Fruit fly (Drosophila melanogaster): Measurements from ENCODE around the gene D19B.

D19B gene

DNA sequence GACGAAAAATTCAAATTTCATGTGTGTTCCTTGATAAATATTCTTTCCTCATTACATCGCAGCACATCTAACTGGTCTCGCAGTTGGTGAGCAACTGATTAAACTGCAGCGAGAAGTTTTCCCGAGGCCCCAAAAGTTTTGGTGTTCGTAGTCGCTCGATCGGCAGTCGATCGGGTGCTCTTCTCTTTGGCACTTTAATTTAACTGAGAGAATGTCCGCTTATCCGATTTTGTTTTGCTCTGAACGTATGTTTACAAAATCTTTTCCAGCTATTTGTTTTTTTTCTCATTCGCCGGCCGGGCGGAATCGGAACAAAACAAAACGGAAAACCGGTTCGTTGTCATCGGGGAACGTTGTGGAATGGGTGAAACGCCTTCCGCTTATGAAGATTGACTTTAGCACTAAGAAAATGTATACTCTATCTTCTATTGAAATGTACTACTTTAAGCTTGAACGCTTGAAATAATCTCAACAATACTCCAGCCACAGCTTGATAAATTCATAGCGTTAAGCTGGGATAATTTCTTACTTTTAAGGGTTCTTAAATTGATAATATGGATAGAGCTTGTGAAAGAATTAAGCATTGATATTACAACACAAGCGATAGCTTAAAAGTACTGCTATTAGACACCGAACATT, 33.9 kb upstream of the D19B start (continued):
- TF ChIP-seq Sox100B (GFP tag; optimal IDR thresholded peaks at IDR 0.05) (peak; percentile 13), ap (GFP tag; IDR thresholded peaks at IDR 0.05) (no peak), CG17186 (GFP tag; optimal IDR thresholded peaks at IDR 0.05) (no peak), CG7963 (GFP tag; IDR thresholded peaks at IDR 0.05; ENCODE audit: partially characterized antibody) (no peak), run (tag; optimal IDR thresholded peaks at IDR 0.05) (no peak), cad (GFP tag; optimal IDR thresholded peaks at IDR 0.05) (no peak), ash1 (GFP tag; optimal IDR thresholded peaks at IDR 0.05) (no peak), grn (GFP tag; optimal IDR thresholded peaks at IDR 0.05) (no peak), CG8765 (GFP tag; IDR thresholded peaks at IDR 0.05) (no peak), CG10366 (GFP tag; IDR thresholded peaks at IDR 0.05) (no peak), Chrac-16 (GFP tag; optimal IDR thresholded peaks at IDR 0.05) (no peak), E2f2 (GFP tag; IDR thresholded peaks at IDR 0.05) (0 out of 2 replicates have a peak, but pooled peaks have one; percentile 41), Bteb2 (GFP tag; optimal IDR thresholded peaks at IDR 0.05) (no peak), vvl (GFP tag; IDR thresholded peaks at IDR 0.05) (no peak; the same call in 1 of the 2 replicates), CG18011 (GFP tag; optimal IDR thresholded peaks at IDR 0.05) (no peak)

DNA sequence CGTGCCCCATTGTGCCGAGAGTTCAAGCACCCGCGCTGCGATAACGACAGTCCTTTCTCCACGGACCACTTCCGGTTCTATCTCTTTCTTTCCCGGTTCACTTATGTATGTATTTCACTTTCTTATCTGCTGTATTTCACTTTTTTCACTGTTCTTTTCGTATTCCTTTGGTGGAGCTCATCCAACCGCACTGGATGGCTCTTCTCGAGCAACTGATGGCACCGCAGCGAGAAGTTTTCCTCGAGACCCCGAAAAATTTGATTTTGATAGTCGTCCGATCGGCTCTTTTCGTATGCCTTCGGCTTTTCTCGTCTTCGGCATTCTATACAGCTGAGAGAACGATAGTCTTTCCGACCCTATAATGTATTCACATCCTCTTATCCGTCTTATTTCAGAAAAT, 33.1 kb upstream of the D19B start, which contains the start of gene LanA:
LanA (minus strand) TSS at position 217 of the 400 bp plus-strand sequence.
- TF ChIP-seq gcm2 (GFP tag; optimal IDR thresholded peaks at IDR 0.05) (no peak), ci (GFP tag; IDR thresholded peaks at IDR 0.05) (peak; percentile 49; the same call in 2 of the 3 replicates), pan (optimal IDR thresholded peaks at IDR 0.05) (no peak), pan (GFP tag; optimal IDR thresholded peaks at IDR 0.05 in 1 of 2, IDR thresholded peaks at IDR 0.05 in 1 of 2) (peak in 1 of 2 experiments; percentile 11), fd64A (GFP tag; optimal IDR thresholded peaks at IDR 0.05) (peak; percentile 21), dysf (GFP tag; IDR thresholded peaks at IDR 0.05) (no peak), CG3163 (GFP tag; optimal IDR thresholded peaks at IDR 0.05) (peak; percentile 27), CG15011 (GFP tag; optimal IDR thresholded peaks at IDR 0.05) (no peak), CG9727 (GFP tag; optimal IDR thresholded peaks at IDR 0.05) (no peak), CHES-1-like (GFP tag; optimal IDR thresholded peaks at IDR 0.05) (peak; percentile 27), CG6175 (GFP tag; IDR thresholded peaks at IDR 0.05) (0 out of 3 replicates have a peak, but pooled peaks have one; percentile 8), CG5245 (GFP tag; optimal IDR thresholded peaks at IDR 0.05) (no peak), Dp (GFP tag; optimal IDR thresholded peaks at IDR 0.05) (no peak), wek (GFP tag; optimal IDR thresholded peaks at IDR 0.05) (no peak), CG14441 (GFP tag; IDR thresholded peaks at IDR 0.05) (no peak), Deaf1 (tag; optimal IDR thresholded peaks at IDR 0.05) (peak; percentile 98), slp2 (GFP tag; optimal IDR thresholded peaks at IDR 0.05) (no peak), gem (tag; optimal IDR thresholded peaks at IDR 0.05) (no peak), Xrp1 (GFP tag; IDR thresholded peaks at IDR 0.05) (0 out of 2 replicates have a peak, but pooled peaks have one; percentile 26), CG16813 (GFP tag; IDR thresholded peaks at IDR 0.05; ENCODE audit: partially characterized antibody) (0 out of 3 replicates have a peak, but pooled peaks have one; percentile 11), gce (GFP tag; IDR thresholded peaks at IDR 0.05) (0 out of 3 replicates have a peak, but pooled peaks have one; percentile 46), D19A (tag; optimal IDR thresholded peaks at IDR 0.05) (no peak), Hand (GFP tag; optimal IDR thresholded peaks at IDR 0.05) (no peak), mam (GFP tag; optimal IDR thresholded peaks at IDR 0.05) (no peak), CG7786 (GFP tag; optimal IDR thresholded peaks at IDR 0.05) (peak; percentile 4), lola (GFP tag; optimal IDR thresholded peaks at IDR 0.05) (no peak), CG6272 (GFP tag; IDR thresholded peaks at IDR 0.05) (no peak), trem (tag; optimal IDR thresholded peaks at IDR 0.05) (no peak), NFAT (GFP tag; IDR thresholded peaks at IDR 0.05) (0 out of 2 replicates have a peak, but pooled peaks have one; percentile 41), CG17912 (GFP tag; optimal IDR thresholded peaks at IDR 0.05) (peak; percentile 16), hkb (optimal IDR thresholded peaks at IDR 0.05) (no peak), hkb (GFP tag; IDR thresholded peaks at IDR 0.05) (peak; percentile 11; the same call in 1 of the 2 replicates), CG17568 (GFP tag; optimal IDR thresholded peaks at IDR 0.05) (peak; percentile 44), Awh (GFP tag; IDR thresholded peaks at IDR 0.05) (peak; percentile 27; the same call in 1 of the 2 replicates), CG10431 (GFP tag; optimal IDR thresholded peaks at IDR 0.05) (peak; percentile 41)

Data from whole organism, embryonic.